Worm (Caenorhabditis elegans): ENCODE measurements around the gene fkh-4.

DNA sequence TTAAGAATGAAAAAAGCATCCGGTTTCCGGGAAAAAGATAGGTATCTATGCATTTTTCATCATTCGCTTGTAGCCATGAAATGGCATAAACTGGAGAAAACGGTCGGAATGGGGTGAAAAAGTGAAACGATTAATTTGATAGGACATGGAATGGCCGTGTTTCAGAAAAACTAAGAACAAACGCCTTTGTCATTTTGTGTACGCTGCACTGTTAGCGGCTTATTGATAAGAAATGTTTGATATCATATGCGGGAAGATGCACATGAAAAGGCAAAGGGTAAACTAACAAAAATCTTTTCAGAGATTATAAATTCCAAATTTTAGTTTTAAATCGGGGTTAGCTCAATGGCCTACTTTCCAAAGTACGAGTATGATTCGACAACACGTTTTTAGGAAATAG is 7.6 kb downstream of the fkh-4 start:
- TF ChIP-seq zag-1 (tag; optimal IDR thresholded peaks at IDR 0.05), result no peak
- TF ChIP-seq lsy-2 (tag; optimal IDR thresholded peaks at IDR 0.05), result no peak
- no peak for TF ChIP-seq unc-62 (GFP tag; optimal IDR thresholded peaks at IDR 0.05)
- peak; percentile 77 for TF ChIP-seq fos-1 (tag; optimal IDR thresholded peaks at IDR 0.05)
- TF ChIP-seq nhr-23 (tag; optimal IDR thresholded peaks at IDR 0.05), result no peak
- no peak for TF ChIP-seq elt-3 (tag; optimal IDR thresholded peaks at IDR 0.05)
- no peak for TF ChIP-seq skn-1 (tag; optimal IDR thresholded peaks at IDR 0.05)
- no peak for TF ChIP-seq mdl-1 (tag; optimal IDR thresholded peaks at IDR 0.05)
- no peak for TF ChIP-seq nhr-237 (tag; optimal IDR thresholded peaks at IDR 0.05)
- TF ChIP-seq sma-9 (GFP tag; optimal IDR thresholded peaks at IDR 0.05), result peak; percentile 14
- no peak for TF ChIP-seq sma-9 (tag; optimal IDR thresholded peaks at IDR 0.05)
- no peak for TF ChIP-seq peb-1 (tag; optimal IDR thresholded peaks at IDR 0.05)

Data from whole organism, L2 larva.